Worm (Caenorhabditis elegans): Measurements from ENCODE around the gene Y51H4A.6.

Y51H4A.6 gene

DNA sequence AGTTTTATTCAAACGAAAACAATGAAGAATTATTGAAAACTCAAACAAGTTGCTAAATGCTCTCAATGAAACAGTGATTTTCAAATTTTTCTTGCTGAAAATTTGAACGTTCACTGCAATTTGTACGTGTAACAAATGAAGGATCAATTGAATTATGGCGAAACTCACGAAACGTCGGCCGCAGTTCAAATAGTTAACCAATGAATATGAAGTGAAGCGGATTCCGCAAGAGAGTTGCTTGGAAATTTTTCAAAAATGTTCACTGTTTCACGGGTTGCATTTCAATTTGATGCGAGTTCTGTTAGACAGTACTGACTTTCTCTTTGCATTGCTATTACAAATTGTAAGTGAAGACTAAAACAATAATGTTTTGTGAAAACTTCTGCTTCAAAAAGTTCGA is 1.4 kb downstream of the Y51H4A.6 start (continued):
- TF ChIP-seq C16A3.4 (tag; optimal IDR thresholded peaks at IDR 0.05) (no peak), dsc-1 (tag; optimal IDR thresholded peaks at IDR 0.05) (no peak)

DNA sequence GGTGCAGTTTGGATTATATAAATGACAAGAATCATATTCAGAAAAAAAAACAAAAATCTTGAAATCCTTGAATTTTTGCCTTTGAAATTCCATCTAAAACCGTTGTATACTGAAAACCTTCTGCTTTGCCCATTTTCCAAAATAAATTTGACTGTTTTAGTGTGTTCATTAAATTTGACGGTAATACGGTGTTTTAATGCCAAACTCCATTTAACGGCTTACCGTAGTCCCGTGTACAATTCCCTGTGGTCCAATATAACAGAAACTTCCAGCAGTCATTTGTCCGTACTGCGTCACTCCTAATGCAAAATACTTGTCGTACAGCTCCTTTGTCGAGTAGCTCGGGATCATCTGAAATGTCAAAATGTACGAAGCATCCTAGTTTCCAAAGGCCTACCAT is 7.1 kb downstream of the Y51H4A.6 start:
- TF ChIP-seq C34B4.2 (tag; optimal IDR thresholded peaks at IDR 0.05) (no peak), ceh-88 (GFP tag; IDR thresholded peaks at IDR 0.05) (no peak), irx-1 (tag; optimal IDR thresholded peaks at IDR 0.05) (no peak), vab-15 (tag; optimal IDR thresholded peaks at IDR 0.05) (no peak), aly-2 (tag; optimal IDR thresholded peaks at IDR 0.05) (no peak), ces-1 (GFP tag; optimal IDR thresholded peaks at IDR 0.05) (no peak), ama-1 (optimal IDR thresholded peaks at IDR 0.05) (no peak), unc-86 (tag; optimal IDR thresholded peaks at IDR 0.05) (no peak), isw-1 (GFP tag; IDR thresholded peaks at IDR 0.05) (no peak), aha-1 (tag; optimal IDR thresholded peaks at IDR 0.05) (no peak), jun-1 (tag; optimal IDR thresholded peaks at IDR 0.05) (no peak), egl-13 (tag; optimal IDR thresholded peaks at IDR 0.05) (no peak), tbx-2 (tag; optimal IDR thresholded peaks at IDR 0.05) (no peak), efl-3 (GFP tag; optimal IDR thresholded peaks at IDR 0.05) (no peak), snu-23 (GFP tag; optimal IDR thresholded peaks at IDR 0.05) (no peak), xbp-1 (tag; optimal IDR thresholded peaks at IDR 0.05) (no peak), C04F5.9 (tag; optimal IDR thresholded peaks at IDR 0.05) (no peak)

DNA sequence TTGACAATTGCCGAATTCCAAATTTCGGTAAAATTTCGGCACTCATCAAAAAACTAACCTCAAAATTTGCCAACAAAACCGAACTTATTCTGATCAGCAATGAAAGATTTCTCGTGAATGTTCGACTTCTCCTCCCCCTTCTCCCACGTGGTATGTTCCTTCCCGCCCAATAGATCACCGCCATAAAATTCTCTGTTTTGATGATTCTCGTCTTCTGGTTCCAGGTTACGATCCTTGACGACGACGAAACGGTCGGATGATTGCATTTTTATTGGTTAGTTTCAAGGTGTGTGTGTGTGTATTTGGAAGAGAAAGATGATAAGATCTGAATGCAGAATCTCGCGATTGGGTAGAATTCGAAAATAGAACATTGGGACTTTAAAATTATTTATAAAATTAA is 9.2 kb downstream of the Y51H4A.6 start, which contains the start of gene uroc-1:
uroc-1 (minus strand) TSS at position 101 of the 400 bp plus-strand sequence.
- no peak for TF ChIP-seq jun-1 (tag; optimal IDR thresholded peaks at IDR 0.05)
- no peak for TF ChIP-seq aha-1 (tag; optimal IDR thresholded peaks at IDR 0.05)
- peak; percentile 22 for TF ChIP-seq blmp-1 (tag; optimal IDR thresholded peaks at IDR 0.05)
- no peak for TF ChIP-seq nhr-12 (tag; optimal IDR thresholded peaks at IDR 0.05)
- TF ChIP-seq fkh-10 (GFP tag; optimal IDR thresholded peaks at IDR 0.05), result no peak

DNA sequence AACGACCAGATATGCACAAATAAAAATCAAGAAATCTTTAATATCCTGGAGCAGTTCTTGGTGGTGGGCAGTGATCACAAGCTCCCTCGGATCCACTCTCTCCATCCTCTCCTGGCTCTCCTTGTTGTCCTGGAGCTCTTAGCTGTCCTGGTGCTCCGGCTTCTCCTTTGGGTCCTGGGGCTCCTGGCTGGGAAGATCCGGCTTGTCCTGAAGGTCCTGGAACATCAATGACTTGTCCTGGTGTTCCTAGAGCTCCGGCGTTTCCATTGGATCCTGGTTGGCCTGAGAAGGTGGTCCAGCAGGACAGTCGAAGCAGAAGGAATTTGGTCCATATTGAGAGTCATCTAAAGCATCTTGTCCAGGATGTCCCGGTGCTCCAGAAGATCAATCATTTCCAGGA is 18.0 kb downstream of the Y51H4A.6 start:
- TF ChIP-seq dpl-1 (GFP tag; optimal IDR thresholded peaks at IDR 0.05) (no peak), C04F5.9 (tag; optimal IDR thresholded peaks at IDR 0.05) (no peak), irx-1 (tag; optimal IDR thresholded peaks at IDR 0.05) (no peak), ceh-90 (tag; optimal IDR thresholded peaks at IDR 0.05) (no peak), ztf-11 (tag; optimal IDR thresholded peaks at IDR 0.05) (no peak), pqm-1 (tag; optimal IDR thresholded peaks at IDR 0.05) (no peak), nhr-47 (tag; optimal IDR thresholded peaks at IDR 0.05) (no peak), sox-4 (tag; optimal IDR thresholded peaks at IDR 0.05) (no peak), hlh-17 (GFP tag; optimal IDR thresholded peaks at IDR 0.05; ENCODE audit: borderline replicate concordance) (no peak), nhr-76 (tag; optimal IDR thresholded peaks at IDR 0.05) (no peak), lir-3 (tag; optimal IDR thresholded peaks at IDR 0.05; ENCODE audit: poor library complexity) (no peak), isw-1 (GFP tag; IDR thresholded peaks at IDR 0.05) (no peak), vab-15 (tag; optimal IDR thresholded peaks at IDR 0.05) (no peak), sup-37 (GFP tag; optimal IDR thresholded peaks at IDR 0.05) (no peak), ceh-88 (GFP tag; IDR thresholded peaks at IDR 0.05) (no peak), nhr-71 (tag; optimal IDR thresholded peaks at IDR 0.05) (no peak), aha-1 (tag; optimal IDR thresholded peaks at IDR 0.05) (no peak), unc-30 (tag; optimal IDR thresholded peaks at IDR 0.05) (no peak), skn-1 (tag; optimal IDR thresholded peaks at IDR 0.05) (no peak)

DNA sequence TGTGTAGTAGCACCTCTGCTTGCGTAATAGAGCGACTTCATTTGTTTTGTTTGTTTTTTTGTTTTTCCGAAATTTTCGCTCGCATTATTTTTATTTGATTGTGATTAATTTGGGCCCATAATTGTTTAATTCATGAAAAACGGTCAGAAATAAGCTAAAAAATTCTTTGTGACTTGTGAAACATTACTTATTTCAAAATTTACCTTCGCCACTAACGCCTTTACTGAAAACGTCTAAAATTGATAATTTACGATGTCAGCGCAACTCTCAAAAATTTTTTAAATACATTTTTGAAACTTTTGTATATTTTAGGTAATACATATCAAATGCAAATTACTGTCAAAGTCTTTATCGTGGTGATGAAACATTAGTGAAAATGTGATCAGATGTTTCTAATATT is 27.5 kb downstream of the Y51H4A.6 start:
- no peak for TF ChIP-seq aha-1 (tag; optimal IDR thresholded peaks at IDR 0.05)
- no peak for TF ChIP-seq ceh-82 (tag; optimal IDR thresholded peaks at IDR 0.05)
- no peak for TF ChIP-seq fkh-4 (tag; optimal IDR thresholded peaks at IDR 0.05; ENCODE audit: borderline replicate concordance)
- TF ChIP-seq lir-3 (tag; optimal IDR thresholded peaks at IDR 0.05; ENCODE audit: poor library complexity), result no peak
- no peak for TF ChIP-seq C16A3.4 (tag; optimal IDR thresholded peaks at IDR 0.05)
- no peak for TF ChIP-seq isw-1 (GFP tag; IDR thresholded peaks at IDR 0.05)
- no peak for TF ChIP-seq Y116A8C.19 (tag; optimal IDR thresholded peaks at IDR 0.05; ENCODE audit: borderline replicate concordance)
- TF ChIP-seq nhr-20 (tag; optimal IDR thresholded peaks at IDR 0.05), result no peak
- TF ChIP-seq ama-1 (optimal IDR thresholded peaks at IDR 0.05), result no peak
- no peak for TF ChIP-seq sptf-1 (tag; optimal IDR thresholded peaks at IDR 0.05)
- no peak for TF ChIP-seq alr-1 (tag; optimal IDR thresholded peaks at IDR 0.05; ENCODE audit: borderline replicate concordance)
- TF ChIP-seq mef-2 (tag; optimal IDR thresholded peaks at IDR 0.05), result no peak
- no peak for TF ChIP-seq lin-14 (GFP tag; optimal IDR thresholded peaks at IDR 0.05)
- no peak for TF ChIP-seq ceh-90 (tag; optimal IDR thresholded peaks at IDR 0.05)
- no peak for TF ChIP-seq xbp-1 (tag; optimal IDR thresholded peaks at IDR 0.05)

Measured in whole organism, L1 larva.